Worm (Caenorhabditis elegans) whole organism, L1 larva: ENCODE results near the gene sde-2.

Experiments
- ama-1 ChIP-seq: fragments of 150-350 bp; optimal IDR thresholded peaks from 2 replicates; lab custom pipeline; 2014
- egl-27 ChIP-seq, 2 experiments: fragments of 150-350 bp in 1 of 2; sonication (generic microtip); optimal IDR thresholded peaks; 3 replicates each; lab custom pipeline; 2017 to 2018; ENCODE audit warnings: missing biosample characterization in 2 of 2, missing genetic modification characterization in 2 of 2, missing genetic modification reagents in 2 of 2
- lin-35 ChIP-seq, 2 experiments: fragments of 150-350 bp; optimal IDR thresholded peaks; 2 replicates each; lab custom pipeline; 2014; ENCODE audit warnings: missing biosample characterization in 2 of 2, missing genetic modification characterization in 2 of 2, missing genetic modification reagents in 2 of 2
- mep-1 ChIP-seq: fragments of 150-350 bp; optimal IDR thresholded peaks from 2 replicates; lab custom pipeline; 2014; ENCODE audit warnings: missing biosample characterization, missing genetic modification characterization
- nhr-71 ChIP-seq: sonication (generic microtip); optimal IDR thresholded peaks from 2 replicates; lab custom pipeline; 2016; ENCODE audit warnings: mild to moderate bottlenecking, missing genetic modification characterization, moderate library complexity, missing compliant biosample characterization
- nhr-90 ChIP-seq: sonication (generic microtip); optimal IDR thresholded peaks from 2 replicates; lab custom pipeline; 2016; ENCODE audit warnings: mild to moderate bottlenecking, missing genetic modification characterization, missing compliant biosample characterization; ENCODE audit not compliant: poor library complexity
- snpc-4 ChIP-seq: fragments of 150-350 bp; optimal IDR thresholded peaks from 2 replicates; lab custom pipeline; 2014; ENCODE audit warnings: missing biosample characterization, missing genetic modification characterization
- sox-4 ChIP-seq: sonication (generic microtip); optimal IDR thresholded peaks from 2 replicates; lab custom pipeline; 2016; ENCODE audit warnings: missing genetic modification characterization, missing compliant biosample characterization
- swsn-7 ChIP-seq: sonication (generic microtip); optimal IDR thresholded peaks from 2 replicates; lab custom pipeline; 2016; ENCODE audit warnings: missing genetic modification characterization, missing compliant biosample characterization
- unc-62 ChIP-seq: fragments of 150-350 bp; optimal IDR thresholded peaks from 2 replicates; lab custom pipeline; 2014; ENCODE audit warnings: missing biosample characterization, missing genetic modification reagents, missing genetic modification characterization
- zag-1 ChIP-seq: fragments of 150-350 bp; optimal IDR thresholded peaks from 2 replicates; lab custom pipeline; 2014; ENCODE audit warnings: missing biosample characterization, missing genetic modification characterization

ce11 chrV:13625517-13626097, 1.8 kb upstream of the sde-2 start, which contains the start of the genes nduv-2 and F53F4.12:
- no peak for TF ChIP-seq unc-62
- no peak for TF ChIP-seq nhr-90 (tag; lab: Kevin White, UChicago)
- peak; percentile 16 for TF ChIP-seq nhr-71 (tag; lab: Kevin White, UChicago)
- no peak for TF ChIP-seq egl-27 (tag; optimal IDR thresholded peaks at IDR 0.05; lab: Kevin White, UChicago)
- TF ChIP-seq ama-1 (lab: Kevin White, UChicago), result no peak
- no peak for TF ChIP-seq snpc-4
- no peak for TF ChIP-seq mep-1 (tag; lab: Kevin White, UChicago)
- peak; percentile 31 to 45 for TF ChIP-seq lin-35 (GFP tag; optimal IDR thresholded peaks at IDR 0.05; lab: Kevin White, UChicago)
- no peak for TF ChIP-seq zag-1 (tag; lab: Kevin White, UChicago)
- no peak for TF ChIP-seq sox-4 (tag; lab: Kevin White, UChicago)
- TF ChIP-seq swsn-7 (tag; lab: Kevin White, UChicago), result no peak
